Fruit fly (Drosophila melanogaster): ENCODE data around the gene CG5466.

The CG5466 gene

DNA sequence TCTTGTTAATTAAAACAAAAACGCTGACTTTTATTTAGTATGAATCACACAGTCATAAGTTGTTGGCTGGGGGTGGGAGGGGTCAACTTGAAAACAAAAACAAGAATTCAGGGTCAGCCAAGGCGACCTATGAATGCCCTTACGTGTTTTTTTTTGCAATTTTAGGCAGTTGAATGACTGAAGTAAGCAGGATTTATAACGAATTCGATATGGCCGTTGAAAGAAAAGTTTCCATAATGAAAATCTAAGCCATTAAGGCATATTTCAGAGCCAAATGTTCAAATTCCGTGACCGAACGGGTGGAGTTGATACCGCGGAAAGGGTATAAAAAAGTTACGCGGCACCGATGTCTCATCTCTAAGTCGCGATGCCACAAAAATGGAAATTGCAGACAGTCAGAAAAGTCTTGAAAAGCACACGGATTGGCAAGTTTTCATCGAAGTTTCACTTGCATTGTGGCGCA is 16.3 kb downstream of the CG5466 start (continued):
- no peak for TF ChIP-seq CG17568 (GFP tag; optimal IDR thresholded peaks at IDR 0.05)
- no peak for TF ChIP-seq h (optimal IDR thresholded peaks at IDR 0.05)
- peak; percentile 44 for TF ChIP-seq pnt (GFP tag; optimal IDR thresholded peaks at IDR 0.05)
- no peak for TF ChIP-seq CG2712 (tag; optimal IDR thresholded peaks at IDR 0.05)
- TF ChIP-seq CG6765 (GFP tag; optimal IDR thresholded peaks at IDR 0.05) = peak; percentile 39
- TF ChIP-seq CG17361 (GFP tag; IDR thresholded peaks at IDR 0.05) = no peak
- TF ChIP-seq Fer1 (GFP tag; optimal IDR thresholded peaks at IDR 0.05) = peak; percentile 78
- peak; percentile 30 for TF ChIP-seq eyg (GFP tag; optimal IDR thresholded peaks at IDR 0.05)
- TF ChIP-seq CG17385 (GFP tag; optimal IDR thresholded peaks at IDR 0.05) = no peak
- TF ChIP-seq CG10267 (tag; optimal IDR thresholded peaks at IDR 0.05) = no peak
- TF ChIP-seq Med (GFP tag) = peak; percentile 95
- TF ChIP-seq CG11085 (GFP tag; IDR thresholded peaks at IDR 0.05) = peak; percentile 46; the same call in 1 of the 2 replicates
- peak; percentile 87 for TF ChIP-seq CG34422 (GFP tag; IDR thresholded peaks at IDR 0.05)
- no peak for TF ChIP-seq CG16779 (GFP tag; IDR thresholded peaks at IDR 0.05)
- TF ChIP-seq sob (GFP tag; IDR thresholded peaks at IDR 0.05) = peak; percentile 73
- no peak for TF ChIP-seq lov (optimal IDR thresholded peaks at IDR 0.05)
- TF ChIP-seq lov (GFP tag; IDR thresholded peaks at IDR 0.05) = 0 out of 3 replicates have a peak, but pooled peaks have one; percentile 65
- TF ChIP-seq ATbp (GFP tag; optimal IDR thresholded peaks at IDR 0.05) = peak; percentile 65
- no peak for TF ChIP-seq Scr (GFP tag; IDR thresholded peaks at IDR 0.05; ENCODE audit: partially characterized antibody)
- peak; percentile 99 for TF ChIP-seq row (GFP tag; IDR thresholded peaks at IDR 0.05)
- no peak for TF ChIP-seq toy (GFP tag; IDR thresholded peaks at IDR 0.05)
- peak; percentile 63 for TF ChIP-seq tin (GFP tag; optimal IDR thresholded peaks at IDR 0.05)
- no peak for TF ChIP-seq Myb (GFP tag; optimal IDR thresholded peaks at IDR 0.05)
- TF ChIP-seq CG42726 (GFP tag; IDR thresholded peaks at IDR 0.05; ENCODE audit: partially characterized antibody) = no peak
- no peak; the same call in 1 of the 2 replicates for TF ChIP-seq sim (GFP tag; IDR thresholded peaks at IDR 0.05)
- TF ChIP-seq CG10979 (tag; optimal IDR thresholded peaks at IDR 0.05) = peak; percentile 66
- TF ChIP-seq Ets97D (GFP tag; optimal IDR thresholded peaks at IDR 0.05) = peak; percentile 25
- TF ChIP-seq rib (GFP tag; IDR thresholded peaks at IDR 0.05) = peak; percentile 49; the same call in 1 of the 2 replicates
- no peak for TF ChIP-seq Deaf1 (tag; optimal IDR thresholded peaks at IDR 0.05)
- TF ChIP-seq CG7556 (GFP tag; optimal IDR thresholded peaks at IDR 0.05) = peak; percentile 20
- TF ChIP-seq emc (GFP tag; optimal IDR thresholded peaks at IDR 0.05) = peak; percentile 4
- peak; percentile 61 for TF ChIP-seq Dad (GFP tag; optimal IDR thresholded peaks at IDR 0.05)
- no peak for TF ChIP-seq br (optimal IDR thresholded peaks at IDR 0.05)
- TF ChIP-seq CG31388 (GFP tag; optimal IDR thresholded peaks at IDR 0.05) = no peak
- peak; percentile 66 for TF ChIP-seq chn (GFP tag; optimal IDR thresholded peaks at IDR 0.05)
- TF ChIP-seq sc (optimal IDR thresholded peaks at IDR 0.05) = no peak
- no peak for TF ChIP-seq sc (GFP tag; optimal IDR thresholded peaks at IDR 0.05)
- TF ChIP-seq Dip3 (GFP tag; optimal IDR thresholded peaks at IDR 0.05) = peak; percentile 46
- peak; percentile 99 for TF ChIP-seq kay (GFP tag; optimal IDR thresholded peaks at IDR 0.05)
- peak; percentile 30; the same call in 1 of the 3 replicates for TF ChIP-seq Mrtf (GFP tag; IDR thresholded peaks at IDR 0.05)
- no peak for TF ChIP-seq CG14050 (GFP tag; IDR thresholded peaks at IDR 0.05)
- TF ChIP-seq tx (GFP tag; optimal IDR thresholded peaks at IDR 0.05) = peak; percentile 71
- TF ChIP-seq lola (GFP tag; optimal IDR thresholded peaks at IDR 0.05) = no peak
- peak; percentile 11 for TF ChIP-seq pzg (GFP tag; optimal IDR thresholded peaks at IDR 0.05)
- TF ChIP-seq D19B (GFP tag; optimal IDR thresholded peaks at IDR 0.05) = no peak
- peak; percentile 50 for TF ChIP-seq Side (GFP tag; optimal IDR thresholded peaks at IDR 0.05)
- TF ChIP-seq tll (GFP tag; optimal IDR thresholded peaks at IDR 0.05) = no peak
- no peak for TF ChIP-seq zen (tag; optimal IDR thresholded peaks at IDR 0.05)
- peak; percentile 72 for TF ChIP-seq seq (GFP tag; IDR thresholded peaks at IDR 0.05)
- TF ChIP-seq HLH3B (GFP tag; IDR thresholded peaks at IDR 0.05) = peak; percentile 46; the same call in 1 of the 2 replicates
- no peak for TF ChIP-seq fd102C (GFP tag; optimal IDR thresholded peaks at IDR 0.05)
- no peak for TF ChIP-seq odd (GFP tag; optimal IDR thresholded peaks at IDR 0.05)
